Worm (Caenorhabditis elegans): ENCODE results near the gene pro-3.

DNA sequence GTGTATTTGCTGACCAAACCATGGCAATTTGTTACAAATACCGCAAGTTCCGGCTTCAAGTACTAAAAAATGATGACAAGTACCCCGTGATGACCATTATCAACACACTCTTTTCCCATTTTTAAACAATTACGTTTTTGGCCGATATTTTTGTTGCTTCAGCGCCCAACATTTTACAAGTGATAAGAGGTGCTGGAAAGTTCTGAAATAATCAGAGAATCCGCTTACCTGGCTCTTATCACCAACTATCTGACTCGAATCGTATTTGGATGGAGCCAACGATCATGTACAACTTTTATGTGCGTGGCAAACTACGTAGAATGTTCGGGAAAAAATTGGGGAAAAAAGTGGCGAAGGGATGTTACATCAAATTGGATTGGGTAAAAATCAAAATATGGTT lies 64.9 kb downstream of the pro-3 start:
- TF ChIP-seq nfya-1 (tag; optimal IDR thresholded peaks at IDR 0.05) (no peak), nhr-11 (tag; optimal IDR thresholded peaks at IDR 0.05) (no peak), fkh-6 (tag; optimal IDR thresholded peaks at IDR 0.05) (no peak), dmd-4 (tag; optimal IDR thresholded peaks at IDR 0.05; ENCODE audit: borderline replicate concordance) (no peak), unc-55 (GFP tag; optimal IDR thresholded peaks at IDR 0.05) (no peak), pqm-1 (tag; optimal IDR thresholded peaks at IDR 0.05) (no peak), sox-2 (GFP tag; IDR thresholded peaks at IDR 0.05) (no peak), pha-4 (tag; optimal IDR thresholded peaks at IDR 0.05) (no peak)
